Worm (Caenorhabditis elegans) whole organism, L4 larva: ENCODE data around the gene lin-45.

ENCODE experiments used
- F44E2.7 ChIP-seq: fragments of 200-800 bp; sonication (Bioruptor generic); IDR thresholded peaks from 2 replicates; pipeline ENCODE4 v2.1.2; 2022; ENCODE audit warnings: missing genetic modification characterization, missing compliant biosample characterization
- F49E8.2 ChIP-seq: sonication (generic microtip); optimal IDR thresholded peaks from 2 replicates; lab custom pipeline; 2016; ENCODE audit warnings: missing compliant biosample characterization, mild to moderate bottlenecking, missing genetic modification characterization, borderline replicate concordance
- T26A8.4 ChIP-seq: fragments of 200-800 bp; sonication (Bioruptor generic); IDR thresholded peaks from 2 replicates; pipeline ENCODE4 v1.3.6; 2022; ENCODE audit warnings: missing genetic modification characterization, missing compliant biosample characterization
- Y48G9A.11 ChIP-seq: fragments of 200-800 bp; sonication (Bioruptor generic); IDR thresholded peaks from 2 replicates; pipeline ENCODE4 v1.3.6; 2022; ENCODE audit warnings: missing genetic modification reagents, missing genetic modification characterization, missing compliant biosample characterization
- Y75B8A.6 ChIP-seq: fragments of 200-800 bp; sonication (Bioruptor generic); IDR thresholded peaks from 2 replicates; pipeline ENCODE4 v1.3.6; 2022; ENCODE audit warnings: missing genetic modification reagents, missing genetic modification characterization, missing compliant biosample characterization
- ZK337.2 ChIP-seq: fragments of 200-800 bp; sonication (Bioruptor generic); IDR thresholded peaks from 2 replicates; pipeline ENCODE4 v1.3.6; 2022; ENCODE audit warnings: missing genetic modification reagents, missing genetic modification characterization, missing compliant biosample characterization
- ZK546.5 ChIP-seq, 2 experiments: sonication (generic microtip); optimal IDR thresholded peaks; 2 replicates each; lab custom pipeline; 2017; ENCODE audit warnings: missing biosample characterization in 2 of 2, missing genetic modification characterization in 2 of 2
- aha-1 ChIP-seq: fragments of 150-350 bp; peaks from one replicate; lab custom pipeline; 2014; ENCODE audit warnings: missing biosample characterization, missing genetic modification characterization
- aly-2 ChIP-seq: sonication (generic microtip); optimal IDR thresholded peaks from 2 replicates; lab custom pipeline; 2018; ENCODE audit warnings: missing biosample characterization, missing genetic modification characterization
- ceh-32 ChIP-seq: sonication (generic microtip); optimal IDR thresholded peaks from 2 replicates; lab custom pipeline; 2016; ENCODE audit warnings: mild to moderate bottlenecking, missing genetic modification characterization, missing compliant biosample characterization; ENCODE audit not compliant: poor library complexity
- ceh-44 ChIP-seq: fragments of 200-800 bp; sonication (Bioruptor generic); IDR thresholded peaks from 2 replicates; pipeline ENCODE4 v1.3.6; 2022; ENCODE audit warnings: missing genetic modification reagents, missing genetic modification characterization, missing compliant biosample characterization
- cey-2 ChIP-seq: sonication (generic microtip); optimal IDR thresholded peaks from 3 replicates; lab custom pipeline; 2017; ENCODE audit warnings: missing genetic modification characterization, mild to moderate bottlenecking, missing compliant biosample characterization, antibody characterized with exemption, borderline replicate concordance; ENCODE audit not compliant: insufficient read depth
- ctbp-1 ChIP-seq: fragments of 200-800 bp; sonication (Bioruptor generic); IDR thresholded peaks from 2 replicates; pipeline ENCODE4 v1.3.6; 2022; ENCODE audit warnings: missing genetic modification reagents, missing genetic modification characterization, missing compliant biosample characterization
- daf-12 ChIP-seq: fragments of 150-350 bp; optimal IDR thresholded peaks from 2 replicates; lab custom pipeline; 2014; ENCODE audit warnings: missing biosample characterization, missing genetic modification reagents, missing genetic modification characterization
- daf-16 ChIP-seq, 3 experiments: sonication (generic microtip); optimal IDR thresholded peaks; 2 replicates each; lab custom pipeline; 2016 to 2017; ENCODE audit warnings: missing genetic modification characterization in 3 of 3, missing genetic modification reagents in 3 of 3, mild to moderate bottlenecking in 2 of 3, missing compliant biosample characterization in 2 of 3, missing biosample characterization in 1 of 3, moderate library complexity in 1 of 3
- daf-8 ChIP-seq: fragments of 200-800 bp; sonication (Bioruptor generic); IDR thresholded peaks from 2 replicates; pipeline ENCODE4 v1.3.6; 2022; ENCODE audit warnings: missing genetic modification characterization, missing compliant biosample characterization
- dmd-8 ChIP-seq: fragments of 200-800 bp; sonication (Bioruptor generic); IDR thresholded peaks from 2 replicates; pipeline ENCODE4 v1.3.6; 2022; ENCODE audit warnings: missing genetic modification characterization, missing compliant biosample characterization
- fkh-10 ChIP-seq: fragments of 150-350 bp; optimal IDR thresholded peaks from 2 replicates; lab custom pipeline; 2014; ENCODE audit warnings: missing biosample characterization, missing genetic modification reagents, missing genetic modification characterization
- fos-1 ChIP-seq: fragments of 150-350 bp; optimal IDR thresholded peaks from 2 replicates; lab custom pipeline; 2014; ENCODE audit warnings: missing biosample characterization, missing genetic modification characterization
- hlh-11 ChIP-seq: fragments of 200-800 bp; sonication (Bioruptor generic); optimal IDR thresholded peaks from 2 replicates; lab custom pipeline; 2018; ENCODE audit warnings: mild to moderate bottlenecking, missing genetic modification characterization, missing compliant biosample characterization
- jun-1 ChIP-seq: fragments of 150-350 bp; optimal IDR thresholded peaks from 2 replicates; lab custom pipeline; 2014; ENCODE audit warnings: missing biosample characterization, missing genetic modification reagents, missing genetic modification characterization
- lin-15B ChIP-seq: fragments of 150-350 bp; sonication (generic microtip); optimal IDR thresholded peaks from 3 replicates; lab custom pipeline; 2014; ENCODE audit warnings: missing biosample characterization, missing genetic modification characterization
- lin-29 ChIP-seq: fragments of 200-800 bp; sonication (Bioruptor generic); IDR thresholded peaks from 2 replicates; pipeline ENCODE4 v1.3.6; 2022; ENCODE audit warnings: missing genetic modification reagents, missing genetic modification characterization, missing compliant biosample characterization
- lin-38 ChIP-seq: fragments of 200-800 bp; sonication (Bioruptor generic); IDR thresholded peaks from 2 replicates; pipeline ENCODE4 v1.3.6; 2022; ENCODE audit warnings: missing genetic modification reagents, missing genetic modification characterization, missing compliant biosample characterization
- lir-3 ChIP-seq: sonication (generic microtip); optimal IDR thresholded peaks from 2 replicates; lab custom pipeline; 2016; ENCODE audit warnings: mild to moderate bottlenecking, missing genetic modification characterization, missing compliant biosample characterization
- madf-9 ChIP-seq: fragments of 200-800 bp; sonication (Bioruptor generic); conservative IDR thresholded peaks from 2 replicates; pipeline ENCODE4 v1.3.6; 2022; ENCODE audit warnings: missing genetic modification reagents, missing genetic modification characterization, missing compliant biosample characterization
- mdt-29 ChIP-seq: fragments of 200-800 bp; sonication (Bioruptor generic); IDR thresholded peaks from 2 replicates; pipeline ENCODE4 v1.3.6; 2022; ENCODE audit warnings: missing genetic modification reagents, missing genetic modification characterization, missing compliant biosample characterization
- mes-2 ChIP-seq: sonication (generic microtip); optimal IDR thresholded peaks from 2 replicates; lab custom pipeline; 2016; ENCODE audit warnings: missing genotype, mild to moderate bottlenecking, missing genetic modification characterization, missing compliant biosample characterization; ENCODE audit not compliant: poor library complexity, severe bottlenecking
- mxl-3 ChIP-seq: fragments of 200-800 bp; sonication (Bioruptor generic); optimal IDR thresholded peaks from 2 replicates; lab custom pipeline; 2018; ENCODE audit warnings: mild to moderate bottlenecking, missing genetic modification characterization, missing compliant biosample characterization
- nhr-111 ChIP-seq: fragments of 200-800 bp; sonication (Bioruptor generic); optimal IDR thresholded peaks from 2 replicates; lab custom pipeline; 2018; ENCODE audit warnings: mild to moderate bottlenecking, missing genetic modification characterization, missing compliant biosample characterization
- nhr-237 ChIP-seq: sonication (generic microtip); optimal IDR thresholded peaks from 2 replicates; lab custom pipeline; 2017; ENCODE audit warnings: missing biosample characterization, missing genetic modification characterization
- nhr-25 ChIP-seq: sonication (generic microtip); optimal IDR thresholded peaks from 2 replicates; lab custom pipeline; 2017; ENCODE audit warnings: missing genetic modification characterization, mild to moderate bottlenecking, missing compliant biosample characterization, antibody characterized with exemption, moderate library complexity, borderline replicate concordance; ENCODE audit not compliant: insufficient read depth
- nhr-28 ChIP-seq: fragments of 150-350 bp; optimal IDR thresholded peaks from 2 replicates; lab custom pipeline; 2014; ENCODE audit warnings: missing biosample characterization, missing genetic modification characterization
- nhr-41 ChIP-seq: fragments of 200-800 bp; sonication (Bioruptor generic); IDR thresholded peaks from 2 replicates; pipeline ENCODE4 v1.3.6; 2022; ENCODE audit warnings: missing genetic modification reagents, missing genetic modification characterization, missing compliant biosample characterization
- nhr-6 ChIP-seq: fragments of 150-350 bp; optimal IDR thresholded peaks from 2 replicates; lab custom pipeline; 2014; ENCODE audit warnings: missing biosample characterization, missing genetic modification characterization
- pha-4 ChIP-seq, 2 experiments: fragments of 150-350 bp in 1 of 2; fragments of 200-800 bp in 1 of 2; sonication (Bioruptor generic) in 1 of 2; IDR thresholded peaks in 1 of 2; optimal IDR thresholded peaks in 1 of 2; 2 replicates each; pipeline versions ENCODE4 v1.3.6 to Lab custom; 2014 to 2022; ENCODE audit warnings: missing genetic modification characterization in 2 of 2, missing genetic modification reagents in 2 of 2, missing biosample characterization in 1 of 2, missing compliant biosample characterization in 1 of 2
- rbr-2 ChIP-seq: sonication (generic microtip); optimal IDR thresholded peaks from 2 replicates; lab custom pipeline; 2016; ENCODE audit warnings: missing genotype, missing genetic modification characterization, missing compliant biosample characterization
- saeg-2 ChIP-seq: fragments of 200-800 bp; sonication (Bioruptor generic); IDR thresholded peaks from 2 replicates; pipeline ENCODE4 v1.3.6; 2022; ENCODE audit warnings: missing genetic modification reagents, missing genetic modification characterization, missing compliant biosample characterization
- set-16 ChIP-seq: fragments of 200-800 bp; sonication (Bioruptor generic); IDR thresholded peaks from 2 replicates; pipeline ENCODE4 v1.3.6; 2022; ENCODE audit warnings: missing genetic modification reagents, missing genetic modification characterization, missing compliant biosample characterization
- skn-1 ChIP-seq: fragments of 150-350 bp; optimal IDR thresholded peaks from 2 replicates; lab custom pipeline; 2014; ENCODE audit warnings: missing biosample characterization, missing genetic modification characterization
- snpc-1.2 ChIP-seq: fragments of 200-800 bp; sonication (Bioruptor generic); IDR thresholded peaks from 2 replicates; pipeline ENCODE4 v1.3.6; 2022; ENCODE audit warnings: missing genetic modification reagents, missing genetic modification characterization, missing compliant biosample characterization
- snpc-4 ChIP-seq: fragments of 150-350 bp; optimal IDR thresholded peaks from 2 replicates; lab custom pipeline; 2014; ENCODE audit warnings: missing biosample characterization, missing genetic modification characterization
- spr-1 ChIP-seq: sonication (generic microtip); optimal IDR thresholded peaks from 2 replicates; lab custom pipeline; 2016; ENCODE audit warnings: mild to moderate bottlenecking, missing genetic modification characterization, missing compliant biosample characterization
- spr-3 ChIP-seq: fragments of 200-800 bp; sonication (Bioruptor generic); optimal IDR thresholded peaks from 2 replicates; lab custom pipeline; 2018; ENCODE audit warnings: mild to moderate bottlenecking, missing genetic modification characterization, missing compliant biosample characterization
- tag-97 ChIP-seq: fragments of 200-800 bp; sonication (Bioruptor generic); IDR thresholded peaks from 2 replicates; pipeline ENCODE4 v1.3.6; 2022; ENCODE audit warnings: missing genetic modification characterization, missing compliant biosample characterization
- unc-39 ChIP-seq: sonication (generic microtip); optimal IDR thresholded peaks from 2 replicates; lab custom pipeline; 2017; ENCODE audit warnings: missing biosample characterization, missing genetic modification characterization
- unc-62 ChIP-seq, 3 experiments: fragments of 150-350 bp in 1 of 3; sonication (generic microtip); optimal IDR thresholded peaks in 2 of 3; peaks in 1 of 3; 1 replicate in 1 of 3; 2 replicates in 2 of 3; lab custom pipeline; 2014 to 2017; ENCODE audit warnings: missing biosample characterization in 3 of 3, missing genetic modification characterization in 3 of 3, missing genetic modification reagents in 3 of 3, missing genotype in 1 of 3
- vab-7 ChIP-seq: fragments of 200-800 bp; sonication (Bioruptor generic); IDR thresholded peaks from 2 replicates; pipeline ENCODE4 v1.3.6; 2022; ENCODE audit warnings: missing genetic modification reagents, missing genetic modification characterization, missing compliant biosample characterization
- zip-2 ChIP-seq: fragments of 150-350 bp; optimal IDR thresholded peaks from 2 replicates; lab custom pipeline; 2014; ENCODE audit warnings: missing biosample characterization, missing genetic modification characterization
- ztf-7 ChIP-seq: fragments of 150-350 bp; optimal IDR thresholded peaks from 2 replicates; lab custom pipeline; 2014; ENCODE audit warnings: missing biosample characterization, missing genetic modification characterization

The lin-45 gene

ce11 chrIV:6767240-6767639, 18.9 kb upstream of the lin-45 start (continued):
- TF ChIP-seq hlh-11 (tag; lab: Kevin White, UChicago), result peak; percentile 70
- no peak for TF ChIP-seq Y75B8A.6 (GFP tag; lab: Robert Waterston, UW)
- TF ChIP-seq tag-97 (GFP tag; lab: Robert Waterston, UW), result no peak
- TF ChIP-seq nhr-28, result peak; percentile 59
- TF ChIP-seq ZK337.2 (GFP tag; lab: Robert Waterston, UW), result no peak
- no peak for TF ChIP-seq vab-7 (GFP tag; lab: Robert Waterston, UW)
- TF ChIP-seq skn-1 (tag; lab: Kevin White, UChicago), result no peak
- no peak for TF ChIP-seq unc-39 (tag; lab: Kevin White, UChicago)
- TF ChIP-seq F44E2.7 (GFP tag; lab: Robert Waterston, UW), result no peak
- no peak; the same call in 1 of the 2 replicates for TF ChIP-seq lin-38 (GFP tag; lab: Robert Waterston, UW)
- TF ChIP-seq nhr-41 (GFP tag; lab: Robert Waterston, UW), result no peak
- no peak for TF ChIP-seq lin-29
- no peak for TF ChIP-seq saeg-2 (GFP tag; lab: Robert Waterston, UW)
- no peak for TF ChIP-seq pha-4 (GFP tag; IDR thresholded peaks at IDR 0.05; lab: Robert Waterston, UW)
- TF ChIP-seq pha-4 (tag; optimal IDR thresholded peaks at IDR 0.05; lab: Kevin White, UChicago), result no peak
- TF ChIP-seq nhr-237 (tag; lab: Kevin White, UChicago), result no peak
- TF ChIP-seq spr-1, result no peak
- no peak for TF ChIP-seq daf-8
- no peak for TF ChIP-seq cey-2
- TF ChIP-seq zip-2 (tag; lab: Kevin White, UChicago), result no peak
- peak; percentile 36 for TF ChIP-seq rbr-2 (tag; lab: Kevin White, UChicago)
- TF ChIP-seq snpc-1.2 (GFP tag; lab: Robert Waterston, UW), result no peak
- no peak for TF ChIP-seq spr-3 (GFP tag; lab: Kevin White, UChicago)
- TF ChIP-seq daf-12 (tag; lab: Kevin White, UChicago), result no peak
- TF ChIP-seq jun-1, result no peak
- no peak for TF ChIP-seq mdt-29 (GFP tag; lab: Robert Waterston, UW)
- TF ChIP-seq nhr-6, result no peak
- no peak for TF ChIP-seq lin-15B
- TF ChIP-seq F49E8.2 (tag; lab: Kevin White, UChicago), result no peak
- no peak for TF ChIP-seq daf-16 (GFP tag; optimal IDR thresholded peaks at IDR 0.05; lab: Kevin White, UChicago)
- peak; percentile 72 for TF ChIP-seq daf-16 (tag; optimal IDR thresholded peaks at IDR 0.05; lab: Kevin White, UChicago)
- no peak for TF ChIP-seq madf-9 (GFP tag; lab: Robert Waterston, UW)
- no peak for TF ChIP-seq fos-1
- TF ChIP-seq mxl-3 (GFP tag; lab: Kevin White, UChicago), result no peak
- no peak for TF ChIP-seq T26A8.4 (GFP tag; lab: Robert Waterston, UW)
- TF ChIP-seq set-16 (GFP tag; lab: Robert Waterston, UW), result no peak
- TF ChIP-seq dmd-8 (GFP tag; lab: Robert Waterston, UW), result no peak
- no peak for TF ChIP-seq lir-3
- TF ChIP-seq ctbp-1 (GFP tag; lab: Robert Waterston, UW), result no peak
- TF ChIP-seq ZK546.5 (tag; optimal IDR thresholded peaks at IDR 0.05; lab: Kevin White, UChicago), result no peak
- no peak for TF ChIP-seq nhr-25
- TF ChIP-seq aha-1 (tag; lab: Kevin White, UChicago), result no peak
- TF ChIP-seq unc-62 (GFP tag; optimal IDR thresholded peaks at IDR 0.05 in 1 of 2; lab: Kevin White, UChicago), result no peak
- TF ChIP-seq unc-62 (tag; optimal IDR thresholded peaks at IDR 0.05; lab: Kevin White, UChicago), result no peak
- TF ChIP-seq fkh-10, result peak; percentile 43
- no peak for TF ChIP-seq nhr-111 (GFP tag; lab: Kevin White, UChicago)
- TF ChIP-seq ceh-44 (GFP tag; lab: Robert Waterston, UW), result no peak
- TF ChIP-seq mes-2, result no peak
- TF ChIP-seq Y48G9A.11, result no peak
- no peak for TF ChIP-seq ceh-32 (tag; lab: Kevin White, UChicago)
- no peak for TF ChIP-seq ztf-7 (tag; lab: Kevin White, UChicago)
- no peak for TF ChIP-seq snpc-4 (tag; lab: Kevin White, UChicago)
- TF ChIP-seq aly-2 (tag; lab: Kevin White, UChicago), result no peak
